Fruit fly (Drosophila melanogaster) whole organism, embryonic: ENCODE results near the gene CG17154.

Experiments
- Antp ChIP-seq: fragments of 200-800 bp; sonication (Bioruptor generic); optimal IDR thresholded peaks from 3 replicates; lab custom pipeline; 2016; ENCODE audit warnings: missing biosample characterization, missing genetic modification characterization
- Atf6 ChIP-seq: fragments of 200-800 bp; sonication (Bioruptor generic); IDR thresholded peaks from 2 replicates; pipeline ENCODE4 v1.3.6; 2022; ENCODE audit warnings: missing biosample characterization, missing genetic modification characterization
- CG10147 ChIP-seq: fragments of 200-800 bp; sonication (Bioruptor generic); optimal IDR thresholded peaks from 2 replicates; lab custom pipeline; 2019; ENCODE audit warnings: missing biosample characterization, mild to moderate bottlenecking, missing genetic modification characterization, moderate library complexity
- CG11247 ChIP-seq: fragments of 200-800 bp; sonication (Bioruptor generic); IDR thresholded peaks from 2 replicates; pipeline ENCODE4 v1.3.6; 2022; ENCODE audit warnings: missing biosample characterization, missing genetic modification characterization
- CG11723 ChIP-seq: fragments of 200-800 bp; sonication (Bioruptor generic); optimal IDR thresholded peaks from 2 replicates; lab custom pipeline; 2017; ENCODE audit warnings: missing biosample characterization, mild to moderate bottlenecking, missing genetic modification characterization
- CG12942 ChIP-seq: fragments of 200-800 bp; sonication (Bioruptor generic); optimal IDR thresholded peaks from 3 replicates; lab custom pipeline; 2016; ENCODE audit warnings: missing biosample characterization, missing genetic modification characterization
- CG13894 ChIP-seq: fragments of 200-800 bp; sonication (Bioruptor generic); optimal IDR thresholded peaks from 3 replicates; lab custom pipeline; 2018; ENCODE audit warnings: missing biosample characterization, mild to moderate bottlenecking, missing genetic modification characterization, moderate library complexity
- CG14014 ChIP-seq: fragments of 200-800 bp; sonication (Bioruptor generic); IDR thresholded peaks from 2 replicates; pipeline ENCODE4 v1.3.6; 2022; ENCODE audit warnings: missing biosample characterization, missing genetic modification characterization
- CG16863 ChIP-seq: fragments of 200-800 bp; sonication (Bioruptor generic); optimal IDR thresholded peaks from 3 replicates; lab custom pipeline; 2016; ENCODE audit warnings: missing biosample characterization, missing genetic modification characterization
- CG17568 ChIP-seq: fragments of 200-800 bp; sonication (Bioruptor generic); optimal IDR thresholded peaks from 2 replicates; lab custom pipeline; 2018; ENCODE audit warnings: missing biosample characterization, mild to moderate bottlenecking, missing genetic modification characterization, moderate library complexity
- CG18011 ChIP-seq: fragments of 200-800 bp; sonication (Bioruptor generic); optimal IDR thresholded peaks from 2 replicates; lab custom pipeline; 2017; ENCODE audit warnings: missing biosample characterization, missing genetic modification characterization, mild to moderate bottlenecking, moderate library complexity, missing genotype
- CG1832 ChIP-seq: fragments of 200-800 bp; sonication (Bioruptor generic); optimal IDR thresholded peaks from 2 replicates; lab custom pipeline; 2017; ENCODE audit warnings: missing biosample characterization, mild to moderate bottlenecking, missing genetic modification characterization, inconsistent platforms
- CG18476 ChIP-seq: fragments of 200-800 bp; sonication (Bioruptor generic); optimal IDR thresholded peaks from 2 replicates; lab custom pipeline; 2016; ENCODE audit warnings: missing biosample characterization, mild to moderate bottlenecking, missing genetic modification characterization
- CG2875 ChIP-seq: fragments of 200-800 bp; sonication (Bioruptor generic); optimal IDR thresholded peaks from 2 replicates; lab custom pipeline; 2017; ENCODE audit warnings: missing biosample characterization, mild to moderate bottlenecking, missing genetic modification characterization, missing genetic modification reagents
- CG31365 ChIP-seq: fragments of 200-800 bp; sonication (Bioruptor generic); optimal IDR thresholded peaks from 2 replicates; lab custom pipeline; 2018; ENCODE audit warnings: missing biosample characterization, mild to moderate bottlenecking, missing genetic modification characterization
- CG3407 ChIP-seq: fragments of 200-800 bp; sonication (Bioruptor generic); optimal IDR thresholded peaks from 2 replicates; lab custom pipeline; 2018; ENCODE audit warnings: missing biosample characterization, mild to moderate bottlenecking, missing genetic modification characterization
- CG3995 ChIP-seq: fragments of 200-800 bp; sonication (Bioruptor generic); optimal IDR thresholded peaks from 3 replicates; lab custom pipeline; 2016; ENCODE audit warnings: missing biosample characterization, missing genetic modification characterization
- CG4424 ChIP-seq: fragments of 200-800 bp; sonication (Bioruptor generic); optimal IDR thresholded peaks from 3 replicates; lab custom pipeline; 2016; ENCODE audit warnings: missing biosample characterization, missing genetic modification characterization
- CG4854 ChIP-seq: fragments of 200-800 bp; sonication (Bioruptor generic); optimal IDR thresholded peaks from 2 replicates; lab custom pipeline; 2016; ENCODE audit warnings: missing biosample characterization, missing genetic modification characterization, inconsistent platforms
- CG5245 ChIP-seq: fragments of 200-800 bp; sonication (Bioruptor generic); optimal IDR thresholded peaks from 3 replicates; lab custom pipeline; 2016; ENCODE audit warnings: missing biosample characterization, missing genetic modification characterization
- CG6683 ChIP-seq: fragments of 200-800 bp; sonication (Bioruptor generic); optimal IDR thresholded peaks from 2 replicates; lab custom pipeline; 2017; ENCODE audit warnings: missing biosample characterization, mild to moderate bottlenecking, missing genetic modification characterization, missing genetic modification reagents
- CG9609 ChIP-seq: fragments of 200-800 bp; sonication (Bioruptor generic); optimal IDR thresholded peaks from 3 replicates; lab custom pipeline; 2016; ENCODE audit warnings: missing biosample characterization, missing genetic modification characterization
- CG9876 ChIP-seq: fragments of 200-800 bp; sonication (Bioruptor generic); optimal IDR thresholded peaks from 2 replicates; lab custom pipeline; 2016; ENCODE audit warnings: missing biosample characterization, missing genetic modification characterization
- CrebB ChIP-seq: fragments of 200-800 bp; sonication (Bioruptor generic); optimal IDR thresholded peaks from 3 replicates; lab custom pipeline; 2018; ENCODE audit warnings: missing biosample characterization, mild to moderate bottlenecking, missing genetic modification characterization
- Dp ChIP-seq: fragments of 200-800 bp; sonication (Bioruptor generic); optimal IDR thresholded peaks from 2 replicates; lab custom pipeline; 2018; ENCODE audit warnings: missing biosample characterization, mild to moderate bottlenecking, missing genetic modification characterization, moderate library complexity
- H2.0 ChIP-seq: fragments of 200-800 bp; sonication (Bioruptor generic); IDR thresholded peaks from 2 replicates; pipeline ENCODE4 v1.3.6; 2022; ENCODE audit warnings: missing biosample characterization, missing genetic modification characterization
- Lpt ChIP-seq: fragments of >200 bp; optimal IDR thresholded peaks from 2 replicates; lab custom pipeline; 2018; ENCODE audit warnings: missing biosample characterization, missing genetic modification characterization
- Neu2 ChIP-seq: fragments of 200-800 bp; sonication (Bioruptor generic); optimal IDR thresholded peaks from 3 replicates; lab custom pipeline; 2016; ENCODE audit warnings: missing biosample characterization, missing genetic modification characterization, borderline replicate concordance
- Nf-YC ChIP-seq: fragments of 200-800 bp; optimal IDR thresholded peaks from 3 replicates; lab custom pipeline; 2019; ENCODE audit warnings: missing biosample characterization, mild to moderate bottlenecking, missing genetic modification characterization, moderate library complexity
- ap ChIP-seq: fragments of 200-800 bp; sonication (Bioruptor generic); IDR thresholded peaks from 2 replicates; pipeline ENCODE4 v1.3.6; 2022; ENCODE audit warnings: missing biosample characterization, missing genetic modification characterization
- bsh ChIP-seq, 2 experiments: fragments of 200-800 bp; sonication (Bioruptor generic); optimal IDR thresholded peaks; 2 replicates each; lab custom pipeline; 2017 to 2018; ENCODE audit warnings: mild to moderate bottlenecking in 2 of 2, missing biosample characterization in 2 of 2, missing genetic modification characterization in 2 of 2, moderate library complexity in 1 of 2
- danr ChIP-seq: fragments of 200-800 bp; sonication (Bioruptor generic); IDR thresholded peaks from 2 replicates; pipeline ENCODE4 v1.3.6; 2022; ENCODE audit warnings: missing biosample characterization, missing genetic modification characterization
- dysf ChIP-seq: fragments of 200-800 bp; sonication (Bioruptor generic); IDR thresholded peaks from 3 replicates; pipeline ENCODE4 v1.3.6; 2022; ENCODE audit warnings: missing biosample characterization, missing genetic modification characterization
- en ChIP-seq: fragments of 200-800 bp; sonication (Bioruptor generic); optimal IDR thresholded peaks from 2 replicates; lab custom pipeline; 2016; ENCODE audit warnings: missing biosample characterization, missing genetic modification characterization
- fd96Cb ChIP-seq: fragments of 200-800 bp; sonication (Bioruptor generic); optimal IDR thresholded peaks from 2 replicates; lab custom pipeline; 2018; ENCODE audit warnings: missing biosample characterization, mild to moderate bottlenecking, missing genetic modification characterization, moderate library complexity
- gt ChIP-seq: fragments of 200-800 bp; sonication (Bioruptor generic); IDR thresholded peaks from 2 replicates; pipeline ENCODE4 v1.3.6; 2022; ENCODE audit warnings: missing biosample characterization, missing genetic modification characterization
- hb ChIP-seq: fragments of 200-800 bp; sonication (Bioruptor generic); IDR thresholded peaks from 3 replicates; pipeline ENCODE4 v1.3.6; 2022; ENCODE audit warnings: missing biosample characterization, missing genetic modification characterization; ENCODE audit not compliant: partially characterized antibody
- klu ChIP-seq: fragments of 200-800 bp; sonication (Bioruptor generic); IDR thresholded peaks from 2 replicates; pipeline ENCODE4 v1.3.6; 2022; ENCODE audit warnings: missing biosample characterization, missing genetic modification characterization
- lilli ChIP-seq: fragments of 200-800 bp; sonication (Bioruptor generic); optimal IDR thresholded peaks from 3 replicates; lab custom pipeline; 2016; ENCODE audit warnings: missing biosample characterization, missing genetic modification characterization
- oc ChIP-seq: fragments of 200-800 bp; sonication (Bioruptor generic); optimal IDR thresholded peaks from 2 replicates; lab custom pipeline; 2018; ENCODE audit warnings: missing biosample characterization, mild to moderate bottlenecking, missing genetic modification characterization, moderate library complexity
- pb ChIP-seq: fragments of 200-800 bp; sonication (Bioruptor generic); optimal IDR thresholded peaks from 3 replicates; lab custom pipeline; 2016; ENCODE audit warnings: missing biosample characterization, missing genetic modification characterization
- pita ChIP-seq: fragments of 200-800 bp; sonication (Bioruptor generic); optimal IDR thresholded peaks from 2 replicates; lab custom pipeline; 2017; ENCODE audit warnings: missing biosample characterization, mild to moderate bottlenecking, missing genetic modification characterization
- ranshi ChIP-seq: fragments of 200-800 bp; sonication (Bioruptor generic); IDR thresholded peaks from 2 replicates; pipeline ENCODE4 v1.3.6; 2022; ENCODE audit warnings: missing biosample characterization, missing genetic modification characterization
- repo ChIP-seq: fragments of 200-800 bp; sonication (Bioruptor generic); optimal IDR thresholded peaks from 2 replicates; lab custom pipeline; 2016; ENCODE audit warnings: missing biosample characterization, missing genetic modification characterization
- tgo ChIP-seq: fragments of 200-800 bp; sonication (Bioruptor generic); IDR thresholded peaks from 3 replicates; pipeline ENCODE4 v1.3.6; 2022; ENCODE audit warnings: missing biosample characterization, missing genetic modification characterization
- tll ChIP-seq, 2 experiments: fragments of 200-800 bp in 1 of 2; fragments of >200 bp in 1 of 2; sonication (Bioruptor generic) in 1 of 2; optimal IDR thresholded peaks; 2 replicates each; lab custom pipeline; 2017 to 2019; ENCODE audit warnings: missing biosample characterization in 2 of 2, missing genetic modification characterization in 2 of 2, mild to moderate bottlenecking in 1 of 2, moderate library complexity in 1 of 2
- trh ChIP-seq: fragments of 200-800 bp; sonication (Bioruptor generic); optimal IDR thresholded peaks from 2 replicates; lab custom pipeline; 2016; ENCODE audit warnings: missing biosample characterization, missing genetic modification characterization
- tup ChIP-seq: fragments of 200-800 bp; sonication (Bioruptor generic); optimal IDR thresholded peaks from 2 replicates; lab custom pipeline; 2016; ENCODE audit warnings: missing biosample characterization, mild to moderate bottlenecking, missing genetic modification characterization, moderate library complexity
- tx ChIP-seq: fragments of 200-800 bp; sonication (Bioruptor generic); optimal IDR thresholded peaks from 2 replicates; lab custom pipeline; 2016; ENCODE audit warnings: missing biosample characterization, missing genetic modification characterization
- vvl ChIP-seq: fragments of 200-800 bp; sonication (Bioruptor generic); IDR thresholded peaks from 2 replicates; pipeline ENCODE4 v1.3.6; 2022; ENCODE audit warnings: missing biosample characterization, missing genetic modification characterization
- zfh1 ChIP-seq: fragments of 200-800 bp; sonication (Bioruptor generic); IDR thresholded peaks from 3 replicates; pipeline ENCODE4 v1.3.6; 2022; ENCODE audit warnings: missing biosample characterization, missing genetic modification characterization

The CG17154 gene

DNA sequence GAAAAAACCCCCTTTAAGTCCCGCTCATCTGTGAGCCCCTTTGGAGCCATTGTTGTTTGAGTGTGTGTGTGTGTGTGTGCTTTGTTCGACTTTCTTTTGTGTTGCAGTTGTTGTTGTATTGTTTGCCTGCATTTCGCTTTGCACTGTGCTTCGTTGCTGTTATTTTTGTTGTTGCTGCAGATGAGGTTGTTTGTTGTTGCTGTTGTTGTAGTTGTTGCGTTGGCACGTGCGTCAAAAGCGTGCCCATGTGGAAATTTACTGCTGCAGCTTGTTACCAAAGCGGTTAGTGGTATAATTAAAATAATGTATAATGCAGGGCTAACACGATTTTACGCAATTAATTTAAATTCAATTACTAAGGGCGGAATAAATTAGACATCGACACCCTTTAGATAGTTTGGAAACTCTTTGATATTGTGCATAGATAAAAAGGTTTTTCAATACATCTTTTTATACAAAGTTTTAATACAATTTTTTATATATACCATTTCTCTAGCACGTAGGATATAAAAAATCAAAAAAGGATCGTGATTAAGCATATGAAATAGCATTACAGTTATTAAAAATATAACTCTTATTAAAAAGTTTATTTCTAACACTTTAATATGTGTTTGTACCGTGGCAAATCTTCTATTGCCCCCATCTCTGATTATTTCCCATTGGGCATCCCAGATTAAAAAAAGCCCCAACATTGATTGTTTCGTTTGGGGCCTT is 1.9 kb downstream of the CG17154 start (continued):
- TF ChIP-seq CG1832 (GFP tag; lab: Kevin White, UChicago), result no peak
- no peak for TF ChIP-seq CG9876 (GFP tag; lab: Kevin White, UChicago)
- 0 out of 2 replicates have a peak, but pooled peaks have one; percentile 8 for TF ChIP-seq ap (GFP tag; lab: Robert Waterston, UW)
- TF ChIP-seq CG17568 (GFP tag; lab: Kevin White, UChicago), result no peak
- TF ChIP-seq CrebB (tag; lab: Kevin White, UChicago), result no peak
- TF ChIP-seq CG18476 (GFP tag; lab: Kevin White, UChicago), result no peak
- no peak for TF ChIP-seq CG6683 (GFP tag; lab: Kevin White, UChicago)
- no peak for TF ChIP-seq hb (GFP tag; lab: Robert Waterston, UW)
- TF ChIP-seq ranshi, result no peak
- no peak for TF ChIP-seq Neu2 (GFP tag; lab: Kevin White, UChicago)
- no peak for TF ChIP-seq CG16863 (GFP tag; lab: Kevin White, UChicago)
- no peak for TF ChIP-seq CG11247 (GFP tag; lab: Robert Waterston, UW)
- no peak for TF ChIP-seq CG4424 (GFP tag; lab: Kevin White, UChicago)
- TF ChIP-seq CG2875 (GFP tag; lab: Kevin White, UChicago), result no peak
- no peak for TF ChIP-seq zfh1 (GFP tag; lab: Robert Waterston, UW)
- TF ChIP-seq tll (GFP tag; optimal IDR thresholded peaks at IDR 0.05; lab: Kevin White, UChicago), result no peak
- no peak for TF ChIP-seq lilli
- TF ChIP-seq Nf-YC (tag; lab: Kevin White, UChicago), result no peak
- TF ChIP-seq CG4854, result no peak
- TF ChIP-seq repo (GFP tag; lab: Kevin White, UChicago), result no peak
- no peak for TF ChIP-seq H2.0 (GFP tag; lab: Robert Waterston, UW)
- no peak for TF ChIP-seq Lpt (GFP tag; lab: Kevin White, UChicago)
- no peak for TF ChIP-seq pita
- no peak for TF ChIP-seq gt (GFP tag; lab: Robert Waterston, UW)
- TF ChIP-seq dysf (GFP tag; lab: Robert Waterston, UW), result no peak
- TF ChIP-seq CG3995 (GFP tag; lab: Kevin White, UChicago), result no peak
- TF ChIP-seq oc (tag; lab: Kevin White, UChicago), result peak; percentile 93
- TF ChIP-seq CG14014 (GFP tag; lab: Robert Waterston, UW), result no peak
- TF ChIP-seq CG11723 (GFP tag; lab: Kevin White, UChicago), result no peak
- TF ChIP-seq CG13894 (tag; lab: Kevin White, UChicago), result no peak
- peak; percentile 71 for TF ChIP-seq vvl (GFP tag; lab: Robert Waterston, UW)
- no peak for TF ChIP-seq CG10147 (GFP tag; lab: Kevin White, UChicago)
- no peak for TF ChIP-seq Atf6 (GFP tag; lab: Robert Waterston, UW)
- no peak for TF ChIP-seq CG12942 (GFP tag; lab: Kevin White, UChicago)
- no peak for TF ChIP-seq tgo (GFP tag; lab: Robert Waterston, UW)
- no peak for TF ChIP-seq CG3407 (GFP tag; lab: Kevin White, UChicago)
- no peak for TF ChIP-seq trh (GFP tag; lab: Kevin White, UChicago)
- no peak for TF ChIP-seq tup
- TF ChIP-seq CG5245 (GFP tag; lab: Kevin White, UChicago), result no peak
- no peak for TF ChIP-seq CG9609 (GFP tag; lab: Kevin White, UChicago)
- TF ChIP-seq klu, result no peak
- TF ChIP-seq fd96Cb, result no peak
- no peak for TF ChIP-seq pb (GFP tag; lab: Kevin White, UChicago)
- no peak for TF ChIP-seq Antp (GFP tag; lab: Kevin White, UChicago)
- no peak for TF ChIP-seq Dp (GFP tag; lab: Kevin White, UChicago)
- TF ChIP-seq en (GFP tag; lab: Kevin White, UChicago), result no peak
- no peak for TF ChIP-seq bsh (GFP tag; optimal IDR thresholded peaks at IDR 0.05; lab: Kevin White, UChicago)
- TF ChIP-seq CG18011 (GFP tag; lab: Kevin White, UChicago), result no peak
- TF ChIP-seq tx (GFP tag; lab: Kevin White, UChicago), result no peak
- no peak for TF ChIP-seq CG31365
- no peak for TF ChIP-seq danr (GFP tag; lab: Robert Waterston, UW)
